Fruit fly (Drosophila melanogaster): ENCODE data around the gene CG17359.

- TF ChIP-seq CG8478 (optimal IDR thresholded peaks at IDR 0.05): no peak
- no peak for TF ChIP-seq CTCF (optimal IDR thresholded peaks at IDR 0.05)
These were observed 2.8 kb upstream of the CG17359 start, which contains the start of the genes Nprl3 and upSET for dm6 chr3L:14001658-14002523.
